Worm (Caenorhabditis elegans): ENCODE measurements around the gene Y116A8C.43.
"Not testable (repeated sequence)": the region's sequence is repeated elsewhere in the genome, so short reads cannot be mapped to it uniquely, and the experiment has no call there.

Gene Y116A8C.43

ce11 chrIV:17048257-17048656, 40.4 kb upstream of the Y116A8C.43 start, which contains the start of gene athp-3:
Gene athp-3 (minus strand): TSS chrIV:17048357.
- no peak for TF ChIP-seq elt-4 (tag; optimal IDR thresholded peaks at IDR 0.05)

- TF ChIP-seq nfya-1 (tag; optimal IDR thresholded peaks at IDR 0.05) (no peak), ref-2 (tag; optimal IDR thresholded peaks at IDR 0.05) (no peak), ceh-19 (GFP tag; optimal IDR thresholded peaks at IDR 0.05) (no peak), zip-5 (tag; optimal IDR thresholded peaks at IDR 0.05) (no peak), tbx-7 (tag; optimal IDR thresholded peaks at IDR 0.05) (no peak), fax-1 (tag; optimal IDR thresholded peaks at IDR 0.05) (no peak), mec-3 (tag; optimal IDR thresholded peaks at IDR 0.05; ENCODE audit: borderline replicate concordance) (no peak), sox-4 (tag; optimal IDR thresholded peaks at IDR 0.05) (no peak), pha-2 (tag; optimal IDR thresholded peaks at IDR 0.05) (no peak), pqm-1 (tag; optimal IDR thresholded peaks at IDR 0.05) (no peak)
These were observed 35.4 kb upstream of the Y116A8C.43 start, which contains the start of gene Y116A8C.23 for ce11 chrIV:17053261-17053660. Gene Y116A8C.23 (plus strand): TSS chrIV:17053561.

- TF ChIP-seq F13H6.1 (tag; optimal IDR thresholded peaks at IDR 0.05) (no peak), pros-1 (tag; optimal IDR thresholded peaks at IDR 0.05) (no peak), hlh-8 (tag; optimal IDR thresholded peaks at IDR 0.05) (no peak), fkh-10 (GFP tag; optimal IDR thresholded peaks at IDR 0.05) (no peak), ets-4 (tag; optimal IDR thresholded peaks at IDR 0.05) (no peak), lin-11 (tag; optimal IDR thresholded peaks at IDR 0.05) (no peak), odd-2 (tag; optimal IDR thresholded peaks at IDR 0.05) (no peak), Y22D7AL.16 (tag; optimal IDR thresholded peaks at IDR 0.05) (no peak), T23F11.4 (GFP tag; optimal IDR thresholded peaks at IDR 0.05) (no peak), npax-4 (tag; optimal IDR thresholded peaks at IDR 0.05) (no peak), pag-3 (tag; optimal IDR thresholded peaks at IDR 0.05; ENCODE audit: borderline replicate concordance) (no peak), ceh-19 (GFP tag; optimal IDR thresholded peaks at IDR 0.05) (no peak), ref-2 (tag; optimal IDR thresholded peaks at IDR 0.05) (no peak), zip-5 (tag; optimal IDR thresholded peaks at IDR 0.05) (no peak), ceh-30 (tag; optimal IDR thresholded peaks at IDR 0.05) (no peak), unc-86 (tag; optimal IDR thresholded peaks at IDR 0.05) (no peak), ceh-48 (tag; optimal IDR thresholded peaks at IDR 0.05) (no peak), K02D7.2 (tag; optimal IDR thresholded peaks at IDR 0.05) (no peak), sox-4 (tag; optimal IDR thresholded peaks at IDR 0.05) (no peak), ceh-24 (tag; optimal IDR thresholded peaks at IDR 0.05) (no peak)
These were observed 30.6 kb upstream of the Y116A8C.43 start, which contains the start of gene Y116A8C.44 for ce11 chrIV:17058036-17058435. Gene Y116A8C.44 (minus strand): TSS chrIV:17058136.

- TF ChIP-seq ceh-30, nhr-11, pros-1 (tag; optimal IDR thresholded peaks at IDR 0.05): not testable (repeated sequence)
These were observed 25.0 kb upstream of the Y116A8C.43 start, which contains the start of gene Y116A8C.467 for ce11 chrIV:17063700-17064099. Gene Y116A8C.467 (minus strand): TSS chrIV:17063800.

- TF ChIP-seq ceh-48 (tag; optimal IDR thresholded peaks at IDR 0.05); ceh-45 (GFP tag; IDR thresholded peaks at IDR 0.05); ref-2 (tag; optimal IDR thresholded peaks at IDR 0.05): not testable (repeated sequence)
These were observed 23.7 kb upstream of the Y116A8C.43 start, which contains the start of gene Y116A8C.465 for ce11 chrIV:17064937-17065336. Gene Y116A8C.465 (plus strand): TSS chrIV:17065237.

DNA sequence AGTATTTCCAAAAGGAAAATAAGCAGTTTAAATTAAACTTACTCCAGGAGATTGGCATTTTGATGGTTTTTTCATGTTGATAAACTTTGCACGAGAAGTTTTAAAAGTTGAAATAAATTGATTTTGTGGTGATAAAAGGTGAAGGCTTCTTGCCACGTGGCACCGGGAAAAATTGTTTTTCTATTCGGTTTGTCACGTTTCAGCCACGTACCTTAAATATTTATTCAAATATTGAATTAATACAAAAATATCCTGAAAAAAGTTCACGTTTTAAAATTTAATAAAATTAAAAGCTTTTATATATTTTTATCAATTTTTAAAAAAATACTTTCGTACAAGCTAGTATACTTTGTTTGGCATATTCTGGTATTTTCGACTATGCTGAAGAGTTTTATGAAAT, 17.9 kb upstream of the Y116A8C.43 start, which contains the start of gene Y116A8C.24:
Y116A8C.24 (minus strand) TSS at position 101 of the 400 bp plus-strand sequence.
- TF ChIP-seq nhr-11 (tag; optimal IDR thresholded peaks at IDR 0.05); hlh-30 (tag; optimal IDR thresholded peaks at IDR 0.05; ENCODE audit: insufficient read depth); fkh-10 (GFP tag; optimal IDR thresholded peaks at IDR 0.05): not testable (repeated sequence)

All from whole organism, late embryonic.